Worm (Caenorhabditis elegans) whole organism, early embryonic: ENCODE measurements around the gene nhr-32.

Experiments
- F13C5.2 ChIP-seq: sonication (generic microtip); optimal IDR thresholded peaks from 2 replicates; lab custom pipeline; 2017; ENCODE audit warnings: mild to moderate bottlenecking, missing genetic modification characterization, inconsistent platforms, missing compliant biosample characterization
- ceh-13 ChIP-seq: fragments of 200-800 bp; sonication (Bioruptor generic); optimal IDR thresholded peaks from 2 replicates; lab custom pipeline; 2018; ENCODE audit warnings: mild to moderate bottlenecking, missing genetic modification characterization, missing compliant biosample characterization
- ets-7 ChIP-seq: sonication (generic microtip); optimal IDR thresholded peaks from 2 replicates; lab custom pipeline; 2016; ENCODE audit warnings: missing genotype, missing genetic modification characterization, missing compliant biosample characterization
- sea-1 ChIP-seq: fragments of 200-800 bp; sonication (Bioruptor generic); conservative IDR thresholded peaks from 2 replicates; pipeline ENCODE4 v1.3.6; 2022; ENCODE audit warnings: missing genetic modification characterization, missing compliant biosample characterization

- TF ChIP-seq ets-7 (tag; lab: Kevin White, UChicago) = no peak
- no peak for TF ChIP-seq F13C5.2 (tag; lab: Kevin White, UChicago)
- TF ChIP-seq ceh-13 (GFP tag; lab: Kevin White, UChicago) = no peak
- no peak for TF ChIP-seq sea-1
Observed at ce11 chrX:13269586-13269985, 17.8 kb downstream of the nhr-32 start, which contains the start of gene cyp-14A2.
